Worm (Caenorhabditis elegans) whole organism, L1 larva: ENCODE measurements around the gene clec-251.

ENCODE experiments used
- aly-2 ChIP-seq: fragments of 150-350 bp; optimal IDR thresholded peaks from 2 replicates; lab custom pipeline; 2014; ENCODE audit warnings: missing biosample characterization, missing genetic modification characterization
- ceh-82 ChIP-seq, 3 experiments: fragments of 150-350 bp in 1 of 3; sonication (generic microtip) in 2 of 3; optimal IDR thresholded peaks; 2 replicates each; lab custom pipeline; 2014 to 2017; ENCODE audit warnings: missing biosample characterization in 3 of 3, missing genetic modification characterization in 3 of 3
- ceh-88 ChIP-seq: fragments of 200-800 bp; sonication (Bioruptor generic); IDR thresholded peaks from 2 replicates; pipeline ENCODE4 v1.3.6; 2022; ENCODE audit warnings: missing genetic modification characterization, missing compliant biosample characterization
- efl-1 ChIP-seq, 4 experiments: fragments of 150-350 bp; optimal IDR thresholded peaks in 3 of 4; peaks in 1 of 4; 1 replicate in 1 of 4; 2 replicates in 3 of 4; lab custom pipeline; 2014; ENCODE audit warnings: missing biosample characterization in 2 of 4, missing genetic modification characterization in 2 of 4, missing genetic modification reagents in 2 of 4
- egl-27 ChIP-seq, 2 experiments: fragments of 150-350 bp in 1 of 2; sonication (generic microtip); optimal IDR thresholded peaks; 3 replicates each; lab custom pipeline; 2017 to 2018; ENCODE audit warnings: missing biosample characterization in 2 of 2, missing genetic modification characterization in 2 of 2, missing genetic modification reagents in 2 of 2
- elt-2 ChIP-seq: sonication (generic microtip); optimal IDR thresholded peaks from 2 replicates; lab custom pipeline; 2016; ENCODE audit warnings: missing genetic modification characterization, mild to moderate bottlenecking, inconsistent platforms, missing compliant biosample characterization, missing genetic modification reagents
- ets-5 ChIP-seq: fragments of 200-800 bp; sonication (Bioruptor generic); IDR thresholded peaks from 2 replicates; pipeline ENCODE4 v1.3.6; 2022; ENCODE audit warnings: missing genetic modification characterization, missing compliant biosample characterization
- fkh-4 ChIP-seq: sonication (generic microtip); optimal IDR thresholded peaks from 2 replicates; lab custom pipeline; 2016; ENCODE audit warnings: missing compliant biosample characterization, missing genetic modification characterization, borderline replicate concordance
- fos-1 ChIP-seq: fragments of 150-350 bp; optimal IDR thresholded peaks from 2 replicates; lab custom pipeline; 2014; ENCODE audit warnings: missing biosample characterization, missing genetic modification characterization
- grh-1 ChIP-seq: fragments of 200-800 bp; sonication (Bioruptor generic); IDR thresholded peaks from 2 replicates; pipeline ENCODE4 v1.3.6; 2022; ENCODE audit warnings: missing genetic modification reagents, missing genetic modification characterization, missing compliant biosample characterization
- hlh-4 ChIP-seq: sonication (generic microtip); optimal IDR thresholded peaks from 2 replicates; lab custom pipeline; 2016; ENCODE audit warnings: mild to moderate bottlenecking, missing genetic modification characterization, missing compliant biosample characterization
- lin-35 ChIP-seq, 2 experiments: fragments of 150-350 bp; optimal IDR thresholded peaks; 2 replicates each; lab custom pipeline; 2014; ENCODE audit warnings: missing biosample characterization in 2 of 2, missing genetic modification characterization in 2 of 2, missing genetic modification reagents in 2 of 2
- lin-39 ChIP-seq: fragments of 150-350 bp; optimal IDR thresholded peaks from 2 replicates; lab custom pipeline; 2014; ENCODE audit warnings: missing biosample characterization, missing genetic modification reagents, missing genetic modification characterization
- lir-3 ChIP-seq: sonication (generic microtip); optimal IDR thresholded peaks from 2 replicates; lab custom pipeline; 2016; ENCODE audit warnings: mild to moderate bottlenecking, missing genetic modification characterization, moderate library complexity, missing compliant biosample characterization; ENCODE audit not compliant: poor library complexity
- lsy-2 ChIP-seq, 2 experiments: fragments of 150-350 bp; optimal IDR thresholded peaks; 2 replicates each; lab custom pipeline; 2014; ENCODE audit warnings: missing biosample characterization in 2 of 2, missing genetic modification characterization in 2 of 2
- mdl-1 ChIP-seq, 2 experiments: fragments of 150-350 bp; optimal IDR thresholded peaks; 2 replicates each; lab custom pipeline; 2014 to 2017; ENCODE audit warnings: missing biosample characterization in 2 of 2, missing genetic modification characterization in 2 of 2, inconsistent platforms in 1 of 2
- mef-2 ChIP-seq: fragments of 150-350 bp; optimal IDR thresholded peaks from 2 replicates; lab custom pipeline; 2014; ENCODE audit warnings: missing biosample characterization, missing genetic modification characterization
- nhr-12 ChIP-seq: sonication (generic microtip); optimal IDR thresholded peaks from 2 replicates; lab custom pipeline; 2017; ENCODE audit warnings: missing biosample characterization, missing genetic modification characterization
- nhr-19 ChIP-seq: fragments of 200-800 bp; sonication (Bioruptor generic); conservative IDR thresholded peaks from 2 replicates; pipeline ENCODE4 v1.3.6; 2022; ENCODE audit warnings: missing genetic modification characterization, missing compliant biosample characterization
- nhr-237 ChIP-seq: fragments of 150-350 bp; optimal IDR thresholded peaks from 2 replicates; lab custom pipeline; 2014; ENCODE audit warnings: missing biosample characterization, missing genetic modification characterization
- nhr-71 ChIP-seq: sonication (generic microtip); optimal IDR thresholded peaks from 2 replicates; lab custom pipeline; 2016; ENCODE audit warnings: mild to moderate bottlenecking, missing genetic modification characterization, moderate library complexity, missing compliant biosample characterization
- nhr-84 ChIP-seq: sonication (generic microtip); optimal IDR thresholded peaks from 2 replicates; lab custom pipeline; 2017; ENCODE audit warnings: missing biosample characterization, missing genetic modification characterization
- pag-3 ChIP-seq: sonication (generic microtip); optimal IDR thresholded peaks from 2 replicates; lab custom pipeline; 2017; ENCODE audit warnings: missing genetic modification characterization, mild to moderate bottlenecking, missing compliant biosample characterization, antibody characterized with exemption, borderline replicate concordance; ENCODE audit not compliant: insufficient read depth
- pqm-1 ChIP-seq: sonication (generic microtip); optimal IDR thresholded peaks from 3 replicates; lab custom pipeline; 2017; ENCODE audit warnings: missing biosample characterization, missing genetic modification characterization
- rnt-1 ChIP-seq: sonication (generic microtip); optimal IDR thresholded peaks from 2 replicates; lab custom pipeline; 2016; ENCODE audit warnings: mild to moderate bottlenecking, missing genetic modification characterization, moderate library complexity, missing compliant biosample characterization
- skn-1 ChIP-seq: fragments of 150-350 bp; optimal IDR thresholded peaks from 2 replicates; lab custom pipeline; 2014; ENCODE audit warnings: missing biosample characterization, missing genetic modification characterization
- snu-23 ChIP-seq: sonication (generic microtip); optimal IDR thresholded peaks from 2 replicates; lab custom pipeline; 2016; ENCODE audit warnings: missing genetic modification characterization, missing compliant biosample characterization
- tbx-2 ChIP-seq: sonication (generic microtip); optimal IDR thresholded peaks from 2 replicates; lab custom pipeline; 2016; ENCODE audit warnings: missing genetic modification characterization, missing compliant biosample characterization
- zip-4 ChIP-seq: fragments of 200-800 bp; sonication (Bioruptor generic); optimal IDR thresholded peaks from 2 replicates; lab custom pipeline; 2018; ENCODE audit warnings: mild to moderate bottlenecking, missing genetic modification characterization, moderate library complexity, missing compliant biosample characterization
- ztf-11 ChIP-seq, 2 experiments: sonication (generic microtip); optimal IDR thresholded peaks; 2 replicates each; lab custom pipeline; 2016 to 2017; ENCODE audit warnings: missing genetic modification characterization in 2 of 2, missing biosample characterization in 1 of 2, missing compliant biosample characterization in 1 of 2
- ztf-4 ChIP-seq: fragments of 150-350 bp; optimal IDR thresholded peaks from 2 replicates; lab custom pipeline; 2014; ENCODE audit warnings: missing biosample characterization, missing genetic modification characterization

The clec-251 gene

DNA sequence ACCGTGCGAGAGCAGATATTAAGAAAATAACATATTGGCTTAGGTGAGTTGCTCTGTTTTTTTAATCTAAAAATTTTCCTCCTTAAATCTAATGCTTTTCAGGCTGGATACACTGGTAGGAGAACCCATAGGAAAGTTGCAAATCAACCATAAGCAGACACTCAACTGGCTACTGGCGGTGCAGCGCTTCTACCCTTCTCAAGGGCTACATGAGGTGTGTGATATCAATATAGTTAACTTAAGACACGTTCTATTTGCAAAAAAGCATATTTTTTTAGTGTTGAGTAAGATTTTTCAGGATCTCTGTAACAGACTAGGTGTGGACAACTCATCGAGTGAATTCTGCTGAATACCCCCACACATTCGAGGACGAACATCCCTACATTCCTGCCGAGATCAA lies 38.8 kb downstream of the clec-251 start:
- TF ChIP-seq aly-2 (tag; lab: Kevin White, UChicago) (no peak), ets-5 (0 out of 2 replicates have a peak, but pooled peaks have one; percentile 78), mdl-1 (tag; optimal IDR thresholded peaks at IDR 0.05; lab: Kevin White, UChicago) (no peak), grh-1 (GFP tag; lab: Robert Waterston, UW) (peak; percentile 43; the same call in 1 of the 2 replicates)

DNA sequence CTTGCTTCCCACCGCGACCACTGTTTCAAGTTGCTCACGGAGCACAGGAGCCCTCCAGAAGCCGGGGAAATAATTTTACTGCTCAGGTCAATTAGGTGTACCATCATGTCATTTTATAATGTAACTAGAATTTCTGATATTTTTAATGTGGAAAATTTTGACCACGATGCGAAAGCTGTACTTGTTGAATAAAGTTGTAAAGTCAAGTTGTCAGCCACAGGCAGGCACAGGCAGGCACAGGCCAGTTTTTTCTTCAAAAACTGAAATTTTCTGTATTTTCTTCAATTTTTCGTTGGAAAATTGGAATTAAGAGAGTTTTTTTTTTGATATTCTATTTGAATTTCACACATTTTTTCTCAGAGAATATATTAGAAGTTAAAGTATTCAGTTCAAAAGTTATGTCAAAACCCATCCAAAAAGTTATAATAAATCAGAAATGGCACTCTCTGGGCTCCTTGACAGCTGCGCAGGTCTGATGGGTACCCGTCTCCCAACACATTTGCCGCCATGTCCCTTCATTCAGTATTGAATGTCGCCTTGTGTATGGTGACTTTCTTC lies 40.6 kb downstream of the clec-251 start, which contains the start of gene Y17D7C.1:
Gene Y17D7C.1, plus strand, starts transcription at position 508 of the 558 bp plus-strand sequence.
- TF ChIP-seq ztf-11 (tag; optimal IDR thresholded peaks at IDR 0.05; lab: Kevin White, UChicago) (no peak), mef-2 (no peak), lsy-2 (tag; optimal IDR thresholded peaks at IDR 0.05; lab: Kevin White, UChicago) (no peak), nhr-237 (tag; lab: Kevin White, UChicago) (no peak), nhr-12 (no peak), efl-1 (optimal IDR thresholded peaks at IDR 0.05; lab: Kevin White, UChicago) (no peak), efl-1 (GFP tag; optimal IDR thresholded peaks at IDR 0.05 in 1 of 2; lab: Kevin White, UChicago) (peak in 1 of 2 experiments; percentile 86), lin-39 (tag; lab: Kevin White, UChicago) (no peak), ceh-88 (GFP tag; lab: Robert Waterston, UW) (no peak)

DNA sequence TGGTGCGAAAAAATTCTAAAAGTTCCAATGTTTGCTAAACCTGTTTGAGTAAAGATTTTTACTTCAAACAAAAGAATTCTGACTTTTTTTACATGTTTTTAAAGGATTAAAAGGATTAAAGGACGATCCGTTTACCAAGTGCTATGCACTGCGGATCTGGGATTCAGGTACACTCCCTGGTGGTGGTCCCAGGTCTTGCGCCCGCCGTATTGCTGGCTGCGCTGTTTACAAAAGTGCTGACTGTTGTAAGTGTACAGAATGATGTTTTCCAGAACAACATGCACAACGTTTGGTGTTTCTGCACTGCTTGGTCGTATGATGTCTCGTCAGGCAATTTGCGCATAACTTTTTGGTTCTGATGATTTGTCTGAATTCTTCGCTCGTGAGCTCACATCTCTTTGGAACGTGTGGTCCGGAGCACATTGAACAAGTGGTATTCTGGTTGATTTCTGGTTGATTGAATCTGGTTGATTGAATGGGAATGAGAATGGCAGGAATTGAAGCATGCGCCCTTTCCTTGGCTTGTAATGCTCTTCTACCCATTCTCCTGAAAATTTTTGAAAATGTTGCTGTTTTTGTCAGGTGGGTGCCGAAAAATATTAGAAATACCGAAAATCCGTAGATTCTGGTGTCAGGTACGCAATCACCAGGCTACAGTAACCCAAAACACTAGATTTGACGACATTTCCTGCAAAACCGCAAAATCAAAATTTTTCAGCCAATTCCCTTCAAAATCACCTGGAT lies 41.3 kb downstream of the clec-251 start:
- 0 out of 2 replicates have a peak, but pooled peaks have one; percentile 2 for TF ChIP-seq nhr-19 (GFP tag; lab: Robert Waterston, UW)
- no peak for TF ChIP-seq tbx-2 (tag; lab: Kevin White, UChicago)
- no peak for TF ChIP-seq zip-4 (GFP tag; lab: Kevin White, UChicago)
- TF ChIP-seq grh-1 (GFP tag; lab: Robert Waterston, UW), result no peak
- no peak for TF ChIP-seq ztf-4 (tag; lab: Kevin White, UChicago)
- no peak for TF ChIP-seq ztf-11 (tag; optimal IDR thresholded peaks at IDR 0.05; lab: Kevin White, UChicago)
- 0 out of 2 replicates have a peak, but pooled peaks have one; percentile 44 for TF ChIP-seq ets-5
- no peak for TF ChIP-seq fos-1
- no peak for TF ChIP-seq pag-3 (tag; lab: Kevin White, UChicago)
- no peak for TF ChIP-seq skn-1 (tag; lab: Kevin White, UChicago)

DNA sequence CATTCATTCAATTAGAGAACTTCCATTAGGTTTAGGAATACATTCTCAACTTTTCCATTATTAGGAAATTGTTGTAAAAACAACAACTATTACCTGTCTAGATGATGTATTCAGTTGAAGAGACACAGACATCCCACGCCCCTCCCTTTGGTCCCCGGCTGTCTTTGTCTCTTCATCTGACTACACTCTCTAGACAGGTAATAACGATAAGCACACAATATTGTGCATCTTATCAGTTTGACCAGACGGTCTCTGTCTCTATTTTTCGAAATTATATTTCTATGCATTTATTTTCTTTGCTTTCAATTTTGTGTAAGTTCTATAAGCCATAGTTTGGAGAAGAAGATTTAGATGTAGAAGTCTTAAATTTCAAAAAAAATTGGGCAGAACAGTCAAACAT lies 45.5 kb downstream of the clec-251 start, which contains the start of gene Y69H2.9:
Gene Y69H2.9, plus strand, starts transcription at position 233 of the 400 bp plus-strand sequence.
- TF ChIP-seq pqm-1 (tag; lab: Kevin White, UChicago) (peak; percentile 4), elt-2 (peak; percentile 81), nhr-71 (tag; lab: Kevin White, UChicago) (no peak), ets-5 (no peak), fos-1 (no peak), egl-27 (tag; optimal IDR thresholded peaks at IDR 0.05; lab: Kevin White, UChicago) (no peak), lin-35 (GFP tag; optimal IDR thresholded peaks at IDR 0.05; lab: Kevin White, UChicago) (peak in 1 of 2 experiments; percentile 6)

DNA sequence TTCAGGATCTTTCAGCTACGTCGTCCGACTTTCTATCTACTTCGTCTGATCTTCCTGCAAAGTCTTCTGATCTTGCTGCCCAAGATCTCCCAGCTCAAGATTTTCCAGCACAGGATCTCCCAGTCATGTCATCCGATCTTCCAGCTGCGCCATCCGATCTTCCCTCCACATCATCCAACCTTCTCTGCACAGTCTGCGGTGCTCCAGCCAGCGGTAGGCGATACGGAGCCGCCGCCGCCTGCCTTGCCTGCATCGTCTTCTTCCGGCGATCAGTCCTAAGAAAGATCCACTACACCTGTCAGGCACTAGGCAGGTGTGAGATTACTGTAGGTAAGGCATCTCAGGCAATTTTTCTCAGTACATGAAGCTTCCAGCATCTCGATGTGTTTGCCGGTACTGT lies 47.5 kb downstream of the clec-251 start, which contains the start of gene nhr-241:
Gene nhr-241, plus strand, starts transcription at position 126 of the 400 bp plus-strand sequence.
- TF ChIP-seq rnt-1 (no peak), fkh-4 (tag; lab: Kevin White, UChicago) (no peak), nhr-19 (GFP tag; lab: Robert Waterston, UW) (no peak), snu-23 (GFP tag; lab: Kevin White, UChicago) (no peak), hlh-4 (tag; lab: Kevin White, UChicago) (no peak), ceh-82 (tag; optimal IDR thresholded peaks at IDR 0.05; lab: Kevin White, UChicago) (no peak), lir-3 (no peak), nhr-84 (tag; lab: Kevin White, UChicago) (no peak)
- TF ChIP-seq, all 84 proteins: peak for 0
